Worm (Caenorhabditis elegans) whole organism, L4/young adult: ENCODE results near the gene Y39B6A.34.

Source experiments
- W03F9.2 ChIP-seq: fragments of 150-350 bp; optimal IDR thresholded peaks from 2 replicates; lab custom pipeline; 2014; ENCODE audit warnings: missing biosample characterization, missing genetic modification characterization
- him-1 ChIP-seq: sonication (generic microtip); optimal IDR thresholded peaks from 2 replicates; lab custom pipeline; 2016; ENCODE audit warnings: missing genotype, missing genetic modification reagents, missing genetic modification characterization, missing compliant biosample characterization

- TF ChIP-seq him-1 (tag; lab: Kevin White, UChicago): no peak
- no peak for TF ChIP-seq W03F9.2 (tag; lab: Kevin White, UChicago)
Observed at ce11 chrV:19010405-19010804, 9.6 kb downstream of the Y39B6A.34 start.
